Worm (Caenorhabditis elegans) whole organism, L2 larva: ENCODE data around the gene Y48A6B.7.

Source experiments
- C34F6.9 ChIP-seq: fragments of 150-350 bp; optimal IDR thresholded peaks from 2 replicates; lab custom pipeline; 2014; ENCODE audit warnings: missing biosample characterization, missing genetic modification characterization
- F13H6.1 ChIP-seq: sonication (generic microtip); optimal IDR thresholded peaks from 2 replicates; lab custom pipeline; 2016; ENCODE audit warnings: missing genetic modification characterization, missing compliant biosample characterization
- R02D3.7 ChIP-seq: fragments of 150-350 bp; optimal IDR thresholded peaks from 2 replicates; lab custom pipeline; 2014; ENCODE audit warnings: missing biosample characterization, missing genetic modification characterization
- Y55F3AM.14 ChIP-seq: fragments of 200-800 bp; sonication (Bioruptor generic); optimal IDR thresholded peaks from 2 replicates; lab custom pipeline; 2018; ENCODE audit warnings: mild to moderate bottlenecking, missing genetic modification characterization, missing compliant biosample characterization
- ZK546.5 ChIP-seq: sonication (generic microtip); optimal IDR thresholded peaks from 2 replicates; lab custom pipeline; 2017; ENCODE audit warnings: missing biosample characterization, missing genetic modification characterization
- ama-1 ChIP-seq: fragments of 150-350 bp; optimal IDR thresholded peaks from 2 replicates; lab custom pipeline; 2018; ENCODE audit warnings: inconsistent platforms
- blmp-1 ChIP-seq: sonication (generic microtip); optimal IDR thresholded peaks from 2 replicates; lab custom pipeline; 2017; ENCODE audit warnings: missing genetic modification characterization, mild to moderate bottlenecking, missing compliant biosample characterization, antibody characterized with exemption, moderate library complexity; ENCODE audit not compliant: insufficient read depth
- ceh-16 ChIP-seq: fragments of 150-350 bp; optimal IDR thresholded peaks from 2 replicates; lab custom pipeline; 2014; ENCODE audit warnings: missing biosample characterization, missing genetic modification characterization
- ceh-82 ChIP-seq: fragments of 150-350 bp; optimal IDR thresholded peaks from 2 replicates; lab custom pipeline; 2014; ENCODE audit warnings: missing biosample characterization, missing genetic modification characterization
- crh-2 ChIP-seq: sonication (generic microtip); optimal IDR thresholded peaks from 2 replicates; lab custom pipeline; 2017; ENCODE audit warnings: missing biosample characterization, missing genetic modification characterization
- dmd-4 ChIP-seq: sonication (generic microtip); optimal IDR thresholded peaks from 2 replicates; lab custom pipeline; 2017; ENCODE audit warnings: missing biosample characterization, missing genetic modification characterization
- elt-3 ChIP-seq: sonication (generic microtip); optimal IDR thresholded peaks from 2 replicates; lab custom pipeline; 2017; ENCODE audit warnings: missing biosample characterization, missing genetic modification characterization
- fos-1 ChIP-seq: fragments of 150-350 bp; optimal IDR thresholded peaks from 2 replicates; lab custom pipeline; 2014; ENCODE audit warnings: missing biosample characterization, missing genetic modification characterization
- lin-11 ChIP-seq: fragments of 150-350 bp; sonication (generic microtip); optimal IDR thresholded peaks from 2 replicates; lab custom pipeline; 2014; ENCODE audit warnings: missing biosample characterization, missing genetic modification characterization, inconsistent platforms, mixed read lengths
- lin-13 ChIP-seq: fragments of 150-350 bp; optimal IDR thresholded peaks from 2 replicates; lab custom pipeline; 2014; ENCODE audit warnings: missing biosample characterization, missing genetic modification reagents, missing genetic modification characterization
- lin-39 ChIP-seq: fragments of 150-350 bp; optimal IDR thresholded peaks from 2 replicates; lab custom pipeline; 2014; ENCODE audit warnings: missing biosample characterization, missing genetic modification reagents, missing genetic modification characterization
- lsy-2 ChIP-seq, 2 experiments: fragments of 150-350 bp in 1 of 2; sonication (generic microtip) in 1 of 2; optimal IDR thresholded peaks; 2 replicates each; lab custom pipeline; 2014 to 2017; ENCODE audit warnings: missing biosample characterization in 2 of 2, missing genetic modification characterization in 2 of 2
- mab-5 ChIP-seq: fragments of 150-350 bp; optimal IDR thresholded peaks from 2 replicates; lab custom pipeline; 2014; ENCODE audit warnings: missing biosample characterization, missing genetic modification characterization
- mbf-1 ChIP-seq: sonication (generic microtip); optimal IDR thresholded peaks from 2 replicates; lab custom pipeline; 2017; ENCODE audit warnings: missing biosample characterization, missing genetic modification characterization
- mdl-1 ChIP-seq, 2 experiments: fragments of 150-350 bp in 1 of 2; sonication (generic microtip) in 1 of 2; optimal IDR thresholded peaks; 2 replicates each; lab custom pipeline; 2017; ENCODE audit warnings: missing biosample characterization in 2 of 2, missing genetic modification characterization in 2 of 2
- nhr-10 ChIP-seq: sonication (generic microtip); optimal IDR thresholded peaks from 2 replicates; lab custom pipeline; 2017; ENCODE audit warnings: missing biosample characterization, missing genetic modification characterization
- nhr-12 ChIP-seq: fragments of 150-350 bp; optimal IDR thresholded peaks from 2 replicates; lab custom pipeline; 2014; ENCODE audit warnings: missing biosample characterization, missing genetic modification characterization
- nhr-129 ChIP-seq: fragments of 150-350 bp; optimal IDR thresholded peaks from 2 replicates; lab custom pipeline; 2014; ENCODE audit warnings: missing biosample characterization, missing genetic modification characterization
- nhr-21 ChIP-seq: fragments of 150-350 bp; optimal IDR thresholded peaks from 2 replicates; lab custom pipeline; 2014; ENCODE audit warnings: missing biosample characterization, missing genetic modification characterization
- nhr-237 ChIP-seq: fragments of 150-350 bp; optimal IDR thresholded peaks from 2 replicates; lab custom pipeline; 2014; ENCODE audit warnings: missing biosample characterization, missing genetic modification characterization
- nhr-25 ChIP-seq: fragments of 150-350 bp; sonication (generic microtip); optimal IDR thresholded peaks from 3 replicates; lab custom pipeline; 2014; ENCODE audit warnings: missing biosample characterization, missing genetic modification characterization
- nhr-6 ChIP-seq: fragments of 150-350 bp; optimal IDR thresholded peaks from 2 replicates; lab custom pipeline; 2014; ENCODE audit warnings: missing biosample characterization, missing genetic modification characterization
- peb-1 ChIP-seq: fragments of 150-350 bp; optimal IDR thresholded peaks from 2 replicates; lab custom pipeline; 2014; ENCODE audit warnings: missing biosample characterization, missing genetic modification characterization
- sem-4 ChIP-seq: fragments of 150-350 bp; optimal IDR thresholded peaks from 2 replicates; lab custom pipeline; 2014; ENCODE audit warnings: missing biosample characterization, missing genetic modification reagents, missing genetic modification characterization
- skn-1 ChIP-seq: sonication (generic microtip); optimal IDR thresholded peaks from 2 replicates; lab custom pipeline; 2017; ENCODE audit warnings: missing biosample characterization, missing genetic modification characterization
- snpc-4 ChIP-seq: fragments of 150-350 bp; optimal IDR thresholded peaks from 2 replicates; lab custom pipeline; 2014; ENCODE audit warnings: missing biosample characterization, missing genetic modification characterization
- unc-55 ChIP-seq: fragments of 150-350 bp; sonication (generic microtip); optimal IDR thresholded peaks from 3 replicates; lab custom pipeline; 2014; ENCODE audit warnings: missing biosample characterization, missing genetic modification reagents, missing genetic modification characterization
- ztf-11 ChIP-seq: sonication (generic microtip); optimal IDR thresholded peaks from 2 replicates; lab custom pipeline; 2017; ENCODE audit warnings: missing biosample characterization, missing genetic modification characterization

Y48A6B.7 gene

DNA sequence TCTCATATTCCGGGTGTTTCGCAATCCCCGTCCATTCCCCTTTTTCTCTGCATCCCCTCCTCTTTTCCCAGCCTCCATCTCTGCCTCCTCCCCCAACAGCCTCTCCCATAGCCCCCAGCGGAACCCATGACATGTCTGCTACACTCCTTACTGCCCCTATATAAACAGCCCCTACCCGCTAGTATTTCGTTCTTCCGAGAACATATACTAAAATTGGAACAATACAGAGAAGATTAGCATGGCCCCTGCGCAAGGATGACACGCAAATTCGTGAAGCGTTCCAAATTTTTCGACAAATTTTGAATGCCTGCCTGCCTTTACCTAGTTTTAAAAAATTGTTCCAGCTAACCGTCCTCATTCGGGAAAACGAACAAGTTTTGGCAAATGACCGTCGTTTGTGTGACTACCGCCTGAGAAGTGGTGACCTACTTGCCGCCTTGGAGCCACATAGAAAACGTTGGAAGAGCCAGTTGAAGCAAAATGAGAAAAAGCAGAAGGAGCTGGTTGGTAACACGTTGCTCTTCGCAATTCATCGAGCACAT is 36.8 kb downstream of the Y48A6B.7 start (continued):
- peak; percentile 47 for TF ChIP-seq ZK546.5 (tag; lab: Kevin White, UChicago)
- TF ChIP-seq sem-4 (tag; lab: Kevin White, UChicago), result peak; percentile 97
- TF ChIP-seq lin-39 (tag; lab: Kevin White, UChicago), result no peak
- TF ChIP-seq nhr-25 (tag; lab: Kevin White, UChicago), result peak; percentile 94
- peak; percentile 96 for TF ChIP-seq nhr-6
- TF ChIP-seq crh-2 (tag; lab: Kevin White, UChicago), result peak; percentile 98

DNA sequence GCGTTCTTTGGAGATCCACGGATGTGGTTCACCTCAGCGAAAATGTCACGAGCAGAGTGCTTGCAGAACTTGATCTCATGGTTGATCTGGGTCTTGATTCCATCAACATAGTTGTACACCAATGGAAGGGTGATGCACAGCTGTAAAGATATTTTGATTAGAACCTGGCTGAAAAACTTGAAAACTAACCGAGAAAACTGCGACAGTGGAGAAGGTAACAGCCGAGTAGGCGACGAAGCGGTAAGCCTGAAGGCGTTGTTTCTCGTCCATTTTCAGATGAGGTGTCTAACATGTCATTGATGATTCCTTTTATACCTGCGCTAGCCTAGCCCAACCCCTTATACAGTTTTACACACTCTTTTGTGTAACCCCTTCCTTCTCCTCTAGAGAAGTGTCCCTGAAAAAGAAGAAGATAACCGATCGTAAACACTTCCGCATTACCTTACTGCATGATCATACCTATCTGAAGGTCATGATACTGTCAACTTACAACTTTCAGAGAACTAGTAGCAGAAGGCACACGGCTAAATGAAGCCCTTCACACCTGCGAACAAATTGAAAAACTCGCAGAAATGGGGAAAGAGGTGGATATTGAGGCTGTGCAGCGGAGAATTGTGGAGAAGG is 38.7 kb downstream of the Y48A6B.7 start, which contains the start of gene col-94:
TSS of gene col-94 (minus strand) at position 313 of the 624 bp plus-strand sequence.
- TF ChIP-seq ama-1 (lab: Kevin White, UChicago) (peak; percentile 45), nhr-10 (no peak), skn-1 (tag; lab: Kevin White, UChicago) (no peak), ceh-82 (tag; lab: Kevin White, UChicago) (no peak), F13H6.1 (tag; lab: Kevin White, UChicago) (no peak), unc-55 (GFP tag; lab: Kevin White, UChicago) (no peak), mab-5 (tag; lab: Kevin White, UChicago) (no peak), snpc-4 (tag; lab: Kevin White, UChicago) (peak; percentile 6), elt-3 (no peak), lin-11 (tag; lab: Kevin White, UChicago) (no peak), nhr-25 (tag; lab: Kevin White, UChicago) (peak; percentile 39), mbf-1 (tag; lab: Kevin White, UChicago) (no peak), crh-2 (tag; lab: Kevin White, UChicago) (peak; percentile 27), nhr-237 (tag; lab: Kevin White, UChicago) (no peak), ztf-11 (no peak), lin-13 (GFP tag; lab: Kevin White, UChicago) (no peak), nhr-129 (tag; lab: Kevin White, UChicago) (no peak), lsy-2 (tag; optimal IDR thresholded peaks at IDR 0.05; lab: Kevin White, UChicago) (no peak), Y55F3AM.14 (GFP tag; lab: Kevin White, UChicago) (no peak), fos-1 (tag; lab: Kevin White, UChicago) (peak; percentile 0), nhr-12 (tag; lab: Kevin White, UChicago) (no peak), nhr-21 (tag; lab: Kevin White, UChicago) (no peak), dmd-4 (tag; lab: Kevin White, UChicago) (no peak)

DNA sequence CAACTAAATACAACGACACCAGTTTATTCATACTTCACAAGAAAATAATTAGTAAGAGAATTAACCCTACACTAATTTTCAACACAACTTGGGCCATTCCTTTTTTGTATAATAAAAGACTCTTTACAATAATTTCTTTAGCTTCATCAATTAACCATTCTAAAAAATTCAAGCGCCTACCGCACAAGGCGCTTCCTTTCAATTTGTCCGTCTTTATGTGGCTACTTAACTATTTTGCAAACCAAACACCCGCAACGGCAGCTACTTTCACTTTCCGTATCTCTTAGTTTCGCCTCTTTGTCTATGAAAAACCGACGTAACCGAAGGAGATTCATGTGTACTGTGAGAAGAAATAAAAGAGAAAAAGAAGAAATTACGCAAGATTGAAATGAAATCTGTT is 39.9 kb downstream of the Y48A6B.7 start:
- TF ChIP-seq blmp-1 (tag; lab: Kevin White, UChicago), result peak; percentile 16

DNA sequence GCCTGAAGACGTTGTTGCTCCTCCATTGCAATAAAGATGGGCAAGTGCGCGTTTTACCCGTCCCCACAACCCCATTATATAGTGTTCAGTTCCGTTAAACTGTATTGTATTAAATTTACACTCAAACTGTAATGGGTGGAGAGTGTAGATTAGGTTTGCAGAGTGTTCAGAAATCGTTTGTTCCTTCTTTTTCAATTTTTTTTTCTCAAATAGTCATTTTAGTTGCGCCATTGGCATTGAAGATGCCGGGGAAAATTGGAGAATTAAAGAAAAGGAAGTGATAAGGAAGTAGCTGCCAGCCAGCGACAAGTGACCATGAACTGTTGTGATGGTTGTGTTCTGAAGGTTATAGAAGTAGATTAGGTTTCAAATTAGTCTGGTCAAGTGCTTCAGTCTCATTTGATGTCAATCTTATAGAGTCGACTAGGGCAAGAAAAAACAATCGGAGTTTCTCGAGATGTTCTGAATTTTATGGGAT is 40.8 kb downstream of the Y48A6B.7 start, which contains the start of gene col-93:
TSS of gene col-93 (minus strand) at position 51 of the 478 bp plus-strand sequence.
- TF ChIP-seq blmp-1 (tag; lab: Kevin White, UChicago) (peak; percentile 24), ama-1 (lab: Kevin White, UChicago) (no peak), lin-11 (tag; lab: Kevin White, UChicago) (no peak), unc-55 (GFP tag; lab: Kevin White, UChicago) (no peak), snpc-4 (tag; lab: Kevin White, UChicago) (no peak), mdl-1 (tag; optimal IDR thresholded peaks at IDR 0.05; lab: Kevin White, UChicago) (no peak), peb-1 (no peak), nhr-21 (tag; lab: Kevin White, UChicago) (no peak), ceh-16 (no peak), R02D3.7 (tag; lab: Kevin White, UChicago) (no peak), nhr-25 (tag; lab: Kevin White, UChicago) (peak; percentile 21), sem-4 (tag; lab: Kevin White, UChicago) (no peak), ZK546.5 (tag; lab: Kevin White, UChicago) (no peak)

DNA sequence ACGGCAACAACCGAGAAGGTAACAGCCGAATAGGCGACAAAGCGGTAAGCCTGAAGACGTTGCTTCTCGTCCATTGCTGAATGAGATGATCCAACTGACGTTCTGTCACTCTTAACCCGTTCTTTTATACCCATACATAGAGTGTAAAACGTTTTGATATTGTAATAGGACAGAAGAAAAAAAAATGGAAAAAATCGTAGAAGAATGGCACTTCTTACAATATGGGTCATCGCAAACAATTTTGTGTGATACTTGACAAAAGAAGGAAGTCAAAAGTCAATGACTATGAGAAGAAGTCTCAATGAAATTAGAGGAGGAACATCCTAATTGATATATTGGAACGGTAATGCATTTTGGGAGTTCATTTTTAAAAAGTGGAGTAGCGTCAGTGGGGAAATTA is 43.2 kb downstream of the Y48A6B.7 start, which contains the start of gene col-92:
TSS of gene col-92 (minus strand) at position 101 of the 400 bp plus-strand sequence.
- no peak for TF ChIP-seq C34F6.9 (tag; lab: Kevin White, UChicago)
